Fruit fly (Drosophila melanogaster) whole organism, embryonic: ENCODE results near the gene in.
A peak's percentile ranks its signal among the peaks of the same experiment; 100 is the strongest.

ENCODE experiments used
- CG1024 ChIP-seq: fragments of 200-800 bp; sonication (Bioruptor generic); IDR thresholded peaks from 2 replicates; pipeline ENCODE4 v1.3.6; 2022; ENCODE audit warnings: missing biosample characterization, missing genetic modification characterization
- CG10267 ChIP-seq: fragments of 200-800 bp; sonication (Bioruptor generic); optimal IDR thresholded peaks from 2 replicates; lab custom pipeline; 2018; ENCODE audit warnings: missing biosample characterization, mild to moderate bottlenecking, missing genetic modification characterization, moderate library complexity
- CG12071 ChIP-seq: fragments of 200-800 bp; sonication (Bioruptor generic); optimal IDR thresholded peaks from 3 replicates; lab custom pipeline; 2018; ENCODE audit warnings: missing biosample characterization, mild to moderate bottlenecking, missing genetic modification characterization
- CG12299 ChIP-seq: fragments of 200-800 bp; sonication (Bioruptor generic); optimal IDR thresholded peaks from 2 replicates; lab custom pipeline; 2018; ENCODE audit warnings: missing biosample characterization, mild to moderate bottlenecking, missing genetic modification characterization
- CG13424 ChIP-seq: fragments of 200-800 bp; sonication (Bioruptor generic); optimal IDR thresholded peaks from 2 replicates; lab custom pipeline; 2019; ENCODE audit warnings: missing biosample characterization, mild to moderate bottlenecking, missing genetic modification characterization, moderate library complexity
- CG14710 ChIP-seq: fragments of 200-800 bp; sonication (Bioruptor generic); optimal IDR thresholded peaks from 3 replicates; lab custom pipeline; 2019; ENCODE audit warnings: missing biosample characterization, mild to moderate bottlenecking, missing genetic modification characterization, moderate library complexity
- CG2116 ChIP-seq: fragments of 200-800 bp; sonication (Bioruptor generic); optimal IDR thresholded peaks from 3 replicates; lab custom pipeline; 2018; ENCODE audit warnings: missing biosample characterization, mild to moderate bottlenecking, missing genetic modification characterization
- CG2120 ChIP-seq: fragments of 200-800 bp; sonication (Bioruptor generic); optimal IDR thresholded peaks from 3 replicates; lab custom pipeline; 2016; ENCODE audit warnings: missing biosample characterization, missing genetic modification characterization
- CG2678 ChIP-seq: fragments of 200-800 bp; sonication (Bioruptor generic); optimal IDR thresholded peaks from 3 replicates; lab custom pipeline; 2019; ENCODE audit warnings: missing biosample characterization, mild to moderate bottlenecking, missing genetic modification characterization, moderate library complexity
- CG32532 ChIP-seq: fragments of 200-800 bp; sonication (Bioruptor generic); IDR thresholded peaks from 2 replicates; pipeline ENCODE4 v1.3.6; 2022; ENCODE audit warnings: missing biosample characterization, missing genetic modification characterization
- CG34376 ChIP-seq: fragments of 200-800 bp; sonication (Bioruptor generic); optimal IDR thresholded peaks from 2 replicates; lab custom pipeline; 2018; ENCODE audit warnings: missing biosample characterization, mild to moderate bottlenecking, missing genetic modification characterization
- CG5953 ChIP-seq: fragments of 200-800 bp; sonication (Bioruptor generic); IDR thresholded peaks from 2 replicates; pipeline ENCODE4 v1.3.6; 2022; ENCODE audit warnings: missing biosample characterization, missing genetic modification characterization
- CG7928 ChIP-seq: fragments of 200-800 bp; sonication (Bioruptor generic); optimal IDR thresholded peaks from 2 replicates; lab custom pipeline; 2017; ENCODE audit warnings: missing biosample characterization, mild to moderate bottlenecking, missing genetic modification characterization
- CG9817 ChIP-seq: fragments of 200-800 bp; sonication (Bioruptor generic); optimal IDR thresholded peaks from 2 replicates; lab custom pipeline; 2018; ENCODE audit warnings: missing biosample characterization, mild to moderate bottlenecking, missing genetic modification characterization, moderate library complexity
- Doc2 ChIP-seq: fragments of 200-800 bp; sonication (Bioruptor generic); IDR thresholded peaks from 2 replicates; pipeline ENCODE4 v1.3.6; 2022; ENCODE audit warnings: missing biosample characterization, missing genetic modification characterization
- Dp ChIP-seq: fragments of 200-800 bp; sonication (Bioruptor generic); optimal IDR thresholded peaks from 2 replicates; lab custom pipeline; 2018; ENCODE audit warnings: missing biosample characterization, mild to moderate bottlenecking, missing genetic modification characterization, moderate library complexity
- Drgx ChIP-seq: fragments of 200-800 bp; sonication (Bioruptor generic); IDR thresholded peaks from 2 replicates; pipeline ENCODE4 v1.3.6; 2022; ENCODE audit warnings: missing biosample characterization, missing genetic modification characterization
- Elba2 ChIP-seq: fragments of 200-800 bp; sonication (Bioruptor generic); optimal IDR thresholded peaks from 3 replicates; lab custom pipeline; 2016; ENCODE audit warnings: missing biosample characterization, missing genetic modification characterization
- Ets65A ChIP-seq: fragments of 200-800 bp; sonication (Bioruptor generic); peaks from one replicate; lab custom pipeline; 2016; ENCODE audit warnings: missing biosample characterization, missing genetic modification characterization
- GATAe ChIP-seq: fragments of 200-800 bp; sonication (Bioruptor generic); conservative IDR thresholded peaks from 2 replicates; pipeline ENCODE4 v1.3.6; 2022; ENCODE audit warnings: missing biosample characterization, missing genetic modification characterization
- MTF-1 ChIP-seq: fragments of 200-800 bp; sonication (Bioruptor generic); optimal IDR thresholded peaks from 2 replicates; lab custom pipeline; 2018; ENCODE audit warnings: missing biosample characterization, mild to moderate bottlenecking, missing genetic modification characterization, borderline replicate concordance
- Med ChIP-seq: fragments of 200-800 bp; sonication (Bioruptor generic); peaks from one replicate; lab custom pipeline; 2016; ENCODE audit warnings: missing biosample characterization, missing genetic modification characterization, mild to moderate bottlenecking, inconsistent platforms, moderate library complexity
- Oli ChIP-seq: fragments of 200-800 bp; sonication (Bioruptor generic); optimal IDR thresholded peaks from 2 replicates; lab custom pipeline; 2018; ENCODE audit warnings: missing biosample characterization, mild to moderate bottlenecking, missing genetic modification characterization, moderate library complexity
- Pdp1 ChIP-seq, 2 experiments: fragments of 200-800 bp; sonication (Bioruptor generic); optimal IDR thresholded peaks; 3 replicates each; lab custom pipeline; 2016; ENCODE audit warnings: missing biosample characterization in 2 of 2, missing genetic modification characterization in 2 of 2, mild to moderate bottlenecking in 1 of 2, moderate library complexity in 1 of 2
- Rfx ChIP-seq: fragments of 200-800 bp; sonication (Bioruptor generic); IDR thresholded peaks from 2 replicates; pipeline ENCODE4 v1.3.6; 2022; ENCODE audit warnings: missing biosample characterization, missing genetic modification characterization
- Trl ChIP-seq, 3 experiments: fragments of >200 bp in 2 of 3; fragments of 200-800 bp in 1 of 3; sonication (Bioruptor generic) in 1 of 3; optimal IDR thresholded peaks; 2 replicates in 1 of 3; 3 replicates in 2 of 3; lab custom pipeline; 2016 to 2017; ENCODE audit warnings: missing biosample characterization in 1 of 3, missing genetic modification characterization in 1 of 3
- Vsx1 ChIP-seq: fragments of 200-800 bp; sonication (Bioruptor generic); optimal IDR thresholded peaks from 2 replicates; lab custom pipeline; 2017; ENCODE audit warnings: missing biosample characterization, mild to moderate bottlenecking, missing genetic modification characterization, missing genetic modification reagents
- bowl ChIP-seq: fragments of 200-800 bp; sonication (Bioruptor generic); IDR thresholded peaks from 2 replicates; pipeline ENCODE4 v1.3.6; 2022; ENCODE audit warnings: missing biosample characterization, missing genetic modification characterization
- cg ChIP-seq: fragments of 200-800 bp; sonication (Bioruptor generic); optimal IDR thresholded peaks from 3 replicates; lab custom pipeline; 2019; ENCODE audit warnings: missing biosample characterization, mild to moderate bottlenecking, missing genetic modification characterization, moderate library complexity
- chinmo ChIP-seq: fragments of 200-800 bp; sonication (Bioruptor generic); IDR thresholded peaks from 4 replicates; pipeline ENCODE4 v1.3.6; 2022; ENCODE audit warnings: missing biosample characterization, missing genetic modification characterization; ENCODE audit not compliant: partially characterized antibody
- ci ChIP-seq: fragments of 200-800 bp; sonication (Bioruptor generic); IDR thresholded peaks from 3 replicates; pipeline ENCODE4 v1.3.6; 2022; ENCODE audit warnings: missing biosample characterization, missing genetic modification characterization
- cwo ChIP-seq: fragments of 200-800 bp; sonication (Bioruptor generic); optimal IDR thresholded peaks from 3 replicates; lab custom pipeline; 2017; ENCODE audit warnings: missing biosample characterization, missing genetic modification characterization, mild to moderate bottlenecking, moderate library complexity, missing genetic modification reagents
- dm ChIP-seq: fragments of 200-800 bp; sonication (Bioruptor generic); optimal IDR thresholded peaks from 3 replicates; lab custom pipeline; 2016; ENCODE audit warnings: missing biosample characterization, missing genetic modification characterization
- exex ChIP-seq: fragments of 200-800 bp; sonication (Bioruptor generic); optimal IDR thresholded peaks from 4 replicates; lab custom pipeline; 2018; ENCODE audit warnings: missing biosample characterization, mild to moderate bottlenecking, missing genetic modification characterization, moderate library complexity
- fd96Cb ChIP-seq: fragments of 200-800 bp; sonication (Bioruptor generic); optimal IDR thresholded peaks from 2 replicates; lab custom pipeline; 2018; ENCODE audit warnings: missing biosample characterization, mild to moderate bottlenecking, missing genetic modification characterization, moderate library complexity
- fru ChIP-seq: fragments of >200 bp; optimal IDR thresholded peaks from 2 replicates; lab custom pipeline; 2017
- grn ChIP-seq: fragments of 200-800 bp; sonication (Bioruptor generic); optimal IDR thresholded peaks from 3 replicates; lab custom pipeline; 2017; ENCODE audit warnings: missing biosample characterization, missing genetic modification characterization
- lbe ChIP-seq: fragments of 200-800 bp; sonication (Bioruptor generic); optimal IDR thresholded peaks from 2 replicates; lab custom pipeline; 2016; ENCODE audit warnings: missing biosample characterization, mild to moderate bottlenecking, missing genetic modification characterization
- mam ChIP-seq: fragments of 200-800 bp; sonication (Bioruptor generic); optimal IDR thresholded peaks from 3 replicates; lab custom pipeline; 2016; ENCODE audit warnings: missing biosample characterization, missing genetic modification characterization
- pros ChIP-seq: fragments of 200-800 bp; sonication (Bioruptor generic); optimal IDR thresholded peaks from 3 replicates; lab custom pipeline; 2019; ENCODE audit warnings: missing biosample characterization, mild to moderate bottlenecking, missing genetic modification characterization, moderate library complexity
- sens ChIP-seq: fragments of 200-800 bp; sonication (Bioruptor generic); peaks from one replicate; lab custom pipeline; 2016; ENCODE audit warnings: missing biosample characterization, missing genetic modification characterization
- sug ChIP-seq: fragments of 200-800 bp; optimal IDR thresholded peaks from 2 replicates; lab custom pipeline; 2019; ENCODE audit warnings: missing biosample characterization, mild to moderate bottlenecking, missing genetic modification characterization, moderate library complexity
- vvl ChIP-seq: fragments of 200-800 bp; sonication (Bioruptor generic); IDR thresholded peaks from 2 replicates; pipeline ENCODE4 v1.3.6; 2022; ENCODE audit warnings: missing biosample characterization, missing genetic modification characterization

The in gene

dm6 chr3L:20353149-20353548, 13.8 kb upstream of the in start, which contains the start of gene CG5618:
CG5618 (plus strand) TSS chr3L:20353449.
- TF ChIP-seq Pdp1 (GFP tag; optimal IDR thresholded peaks at IDR 0.05; lab: Kevin White, UChicago) (peak in 1 of 2 experiments; percentile 59), Oli (tag; lab: Kevin White, UChicago) (no peak)
- TF ChIP-seq, all 482 proteins: peak for 1

DNA sequence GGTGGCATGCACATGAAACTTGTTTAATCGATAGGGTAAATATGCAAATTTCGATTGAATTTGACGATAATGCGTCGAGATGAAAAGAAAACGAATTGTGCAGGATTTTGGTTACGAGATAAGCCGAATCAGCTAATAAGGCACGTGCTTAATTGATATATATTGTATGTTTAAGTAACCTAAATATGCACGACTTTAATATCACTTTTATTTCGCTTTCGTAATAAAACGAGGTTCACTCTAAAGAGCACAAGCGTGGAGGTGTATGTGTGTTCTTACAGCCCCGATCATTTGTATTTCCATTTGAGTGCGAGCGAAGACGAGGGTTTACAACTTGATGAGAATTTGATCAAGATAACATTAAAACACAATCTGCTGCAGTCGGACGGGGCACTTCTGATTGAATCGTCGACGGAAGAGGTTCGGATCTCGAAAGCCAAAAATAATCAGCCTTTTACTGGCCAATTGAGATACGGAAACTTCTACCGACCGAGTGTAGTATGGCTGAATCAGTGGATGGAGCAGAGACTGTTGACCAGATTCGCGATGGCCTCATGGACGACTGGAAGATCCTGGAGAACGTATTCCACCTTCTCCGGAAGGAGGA, 13.2 kb upstream of the in start:
- TF ChIP-seq CG13424 (tag; lab: Kevin White, UChicago), result no peak
- TF ChIP-seq Trl (optimal IDR thresholded peaks at IDR 0.05; lab: Kevin White, UChicago), result peak in 1 of 2 experiments; percentile 1
- TF ChIP-seq Trl (GFP tag; optimal IDR thresholded peaks at IDR 0.05; lab: Kevin White, UChicago), result no peak
- TF ChIP-seq GATAe (GFP tag; lab: Robert Waterston, UW), result peak; percentile 23; the same call in 1 of the 2 replicates
- TF ChIP-seq dm, result no peak
- peak; percentile 51 for TF ChIP-seq sug (tag; lab: Kevin White, UChicago)
- peak; percentile 3 for TF ChIP-seq cwo (GFP tag; lab: Kevin White, UChicago)
- no peak for TF ChIP-seq MTF-1 (GFP tag; lab: Kevin White, UChicago)
- TF ChIP-seq Drgx, result 0 out of 2 replicates have a peak, but pooled peaks have one; percentile 20
- peak; percentile 22 for TF ChIP-seq cg
- TF ChIP-seq Rfx (GFP tag; lab: Robert Waterston, UW), result peak; percentile 16; the same call in 1 of the 2 replicates
- peak; percentile 72; the same call in 1 of the 4 replicates for TF ChIP-seq chinmo (GFP tag; lab: Robert Waterston, UW)
- TF ChIP-seq Med (GFP tag; lab: Kevin White, UChicago), result peak; percentile 78
- peak; percentile 94 for TF ChIP-seq grn (GFP tag; lab: Kevin White, UChicago)
- peak; percentile 24 for TF ChIP-seq lbe (GFP tag; lab: Kevin White, UChicago)
- TF ChIP-seq CG2120, result peak; percentile 4
- TF ChIP-seq CG34376 (GFP tag; lab: Kevin White, UChicago), result peak; percentile 56
- 0 out of 2 replicates have a peak, but pooled peaks have one; percentile 18 for TF ChIP-seq CG1024 (GFP tag; lab: Robert Waterston, UW)
- no peak for TF ChIP-seq Oli (tag; lab: Kevin White, UChicago)
- TF ChIP-seq vvl (GFP tag; lab: Robert Waterston, UW), result peak; percentile 38; the same call in 1 of the 2 replicates
- no peak for TF ChIP-seq CG7928 (GFP tag; lab: Kevin White, UChicago)

DNA sequence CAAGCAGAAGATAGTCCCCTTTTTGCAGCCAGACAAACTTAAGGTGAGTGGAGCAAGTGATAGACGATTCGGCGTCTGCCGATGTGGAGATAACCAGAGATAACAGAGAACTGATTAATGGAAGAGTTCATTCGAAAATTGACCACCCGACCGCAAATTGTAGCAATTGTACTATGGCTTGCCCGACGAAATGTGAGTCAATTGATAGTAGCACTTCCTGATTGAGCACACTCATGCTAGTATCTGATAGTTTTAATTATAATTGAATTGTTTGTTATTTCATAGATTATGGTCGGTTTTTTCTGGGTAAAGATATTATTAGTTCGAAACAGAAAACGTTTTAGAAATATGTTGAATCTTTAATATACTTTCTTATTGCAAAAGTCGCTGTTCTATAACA, 12.6 kb upstream of the in start:
- no peak for TF ChIP-seq Vsx1 (GFP tag; lab: Kevin White, UChicago)
- TF ChIP-seq Ets65A (GFP tag; lab: Kevin White, UChicago), result peak; percentile 47
- peak; percentile 55 for TF ChIP-seq sens (GFP tag; lab: Kevin White, UChicago)
- no peak for TF ChIP-seq bowl (GFP tag; lab: Robert Waterston, UW)
- peak; percentile 85 for TF ChIP-seq exex (tag; lab: Kevin White, UChicago)
- TF ChIP-seq CG2678 (tag; lab: Kevin White, UChicago), result no peak

dm6 chr3L:20354872-20355271, 12.1 kb upstream of the in start:
- TF ChIP-seq fru (lab: Kevin White, UChicago) (no peak), CG12299 (tag; lab: Kevin White, UChicago) (no peak), CG5953 (GFP tag; lab: Robert Waterston, UW) (peak; percentile 26; the same call in 1 of the 2 replicates)

DNA sequence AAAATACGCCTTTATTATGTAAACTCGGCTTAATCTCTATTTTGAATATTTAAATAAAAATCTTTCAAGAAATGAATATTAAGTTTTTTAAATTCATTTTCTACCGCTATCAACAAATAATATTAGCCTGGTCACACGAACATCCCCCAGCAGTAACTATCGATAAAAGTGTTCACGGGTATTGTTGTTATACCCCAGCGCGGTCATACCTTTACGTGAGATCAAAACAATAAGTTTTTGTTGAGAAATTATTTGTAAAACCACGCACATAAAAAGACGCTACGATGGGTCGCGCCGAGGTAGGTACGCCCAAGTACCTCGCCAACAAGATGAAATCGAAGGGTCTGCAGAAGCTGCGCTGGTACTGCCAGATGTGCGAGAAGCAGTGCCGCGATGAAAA, 10.4 kb upstream of the in start, which contains the start of gene kin17:
TSS of gene kin17 (plus strand) at position 195 of the 400 bp plus-strand sequence.
- TF ChIP-seq ci (GFP tag; lab: Robert Waterston, UW), result no peak
- TF ChIP-seq mam (GFP tag; lab: Kevin White, UChicago), result no peak
- TF ChIP-seq Doc2 (GFP tag; lab: Robert Waterston, UW), result no peak
- peak; percentile 35 for TF ChIP-seq CG10267 (tag; lab: Kevin White, UChicago)
- TF ChIP-seq CG12071 (GFP tag; lab: Kevin White, UChicago), result no peak
- peak; percentile 57 for TF ChIP-seq Elba2 (GFP tag; lab: Kevin White, UChicago)
- TF ChIP-seq fd96Cb (tag; lab: Kevin White, UChicago), result no peak
- TF ChIP-seq CG2116 (GFP tag; lab: Kevin White, UChicago), result peak; percentile 2
- TF ChIP-seq Dp (GFP tag; lab: Kevin White, UChicago), result peak; percentile 84
- no peak for TF ChIP-seq CG32532
- TF ChIP-seq pros (GFP tag; lab: Kevin White, UChicago), result no peak
- peak; percentile 39 for TF ChIP-seq CG14710 (tag; lab: Kevin White, UChicago)
- TF ChIP-seq CG9817 (tag; lab: Kevin White, UChicago), result no peak
